Worm (Caenorhabditis elegans) whole organism, early embryonic: ENCODE measurements around the gene mans-2.

Source experiments
- ceh-13 ChIP-seq: fragments of 200-800 bp; sonication (Bioruptor generic); optimal IDR thresholded peaks from 2 replicates; lab custom pipeline; 2018; ENCODE audit warnings: mild to moderate bottlenecking, missing genetic modification characterization, missing compliant biosample characterization
- flt-1 ChIP-seq: fragments of 200-800 bp; sonication (Bioruptor generic); IDR thresholded peaks from 2 replicates; pipeline ENCODE4 v1.3.6; 2022; ENCODE audit warnings: missing genetic modification characterization, missing compliant biosample characterization
- hmbx-1 ChIP-seq: sonication (generic microtip); optimal IDR thresholded peaks from 2 replicates; lab custom pipeline; 2016; ENCODE audit warnings: mild to moderate bottlenecking, missing genetic modification characterization, missing compliant biosample characterization
- pes-1 ChIP-seq: fragments of 200-800 bp; sonication (Bioruptor generic); IDR thresholded peaks from 2 replicates; pipeline ENCODE4 v1.3.6; 2022; ENCODE audit warnings: missing genetic modification reagents, missing genetic modification characterization, missing compliant biosample characterization
- sea-1 ChIP-seq: fragments of 200-800 bp; sonication (Bioruptor generic); conservative IDR thresholded peaks from 2 replicates; pipeline ENCODE4 v1.3.6; 2022; ENCODE audit warnings: missing genetic modification characterization, missing compliant biosample characterization

- no peak for TF ChIP-seq sea-1 (GFP tag; lab: Robert Waterston, UW)
- TF ChIP-seq flt-1 (GFP tag; lab: Robert Waterston, UW): no peak
- TF ChIP-seq hmbx-1 (tag; lab: Kevin White, UChicago): no peak
- no peak for TF ChIP-seq ceh-13 (GFP tag; lab: Kevin White, UChicago)
- no peak for TF ChIP-seq pes-1 (GFP tag; lab: Robert Waterston, UW)
Measured at ce11 chrV:11945429-11945828, 39.9 kb downstream of the mans-2 start.
